Worm (Caenorhabditis elegans): Measurements from ENCODE around the gene pzf-1.

The pzf-1 gene

ce11 chrV:15928325-15928724 is at the start of gene pzf-1:
Gene pzf-1, minus strand, starts transcription at chrV:15928425.
- TF ChIP-seq unc-62 (GFP tag; optimal IDR thresholded peaks at IDR 0.05) = no peak

- no peak for TF ChIP-seq unc-62 (GFP tag; optimal IDR thresholded peaks at IDR 0.05)
Observed at ce11 chrV:15975845-15976244, 47.6 kb upstream of the pzf-1 start, which contains the start of gene clec-232. Gene clec-232, plus strand, starts transcription at chrV:15976145.

- no peak for TF ChIP-seq unc-62 (GFP tag; optimal IDR thresholded peaks at IDR 0.05)
Observed at ce11 chrV:15974836-15975235, 46.6 kb upstream of the pzf-1 start, which contains the start of gene sru-22. Gene sru-22, minus strand, starts transcription at chrV:15974936.

- TF ChIP-seq unc-62 (GFP tag; optimal IDR thresholded peaks at IDR 0.05) = no peak
Observed at ce11 chrV:15972484-15972883, 44.3 kb upstream of the pzf-1 start, which contains the start of gene sru-23. Gene sru-23, minus strand, starts transcription at chrV:15972584.

- TF ChIP-seq unc-62 (GFP tag; optimal IDR thresholded peaks at IDR 0.05) = no peak
Observed at ce11 chrV:15970820-15971219, 42.6 kb upstream of the pzf-1 start.

- TF ChIP-seq unc-62 (GFP tag; optimal IDR thresholded peaks at IDR 0.05) = no peak
Observed at ce11 chrV:15969653-15970052, 41.4 kb upstream of the pzf-1 start, which contains the start of gene F36G9.7. Gene F36G9.7, minus strand, starts transcription at chrV:15969753.

ce11 chrV:15967542-15967941 is 39.3 kb upstream of the pzf-1 start, which contains the start of gene sri-1:
Gene sri-1, minus strand, starts transcription at chrV:15967642.
- TF ChIP-seq unc-62 (GFP tag; optimal IDR thresholded peaks at IDR 0.05) = no peak

- no peak for TF ChIP-seq unc-62 (GFP tag; optimal IDR thresholded peaks at IDR 0.05)
Observed at ce11 chrV:15965114-15965513, 36.9 kb upstream of the pzf-1 start, which contains the start of gene sri-2. Gene sri-2, minus strand, starts transcription at chrV:15965214.

- no peak for TF ChIP-seq unc-62 (GFP tag; optimal IDR thresholded peaks at IDR 0.05)
Observed at ce11 chrV:15959456-15959855, 31.2 kb upstream of the pzf-1 start.

- TF ChIP-seq unc-62 (GFP tag; optimal IDR thresholded peaks at IDR 0.05) = no peak
Observed at ce11 chrV:15957098-15957497, 28.9 kb upstream of the pzf-1 start, which contains the start of gene F36G9.3. Gene F36G9.3, plus strand, starts transcription at chrV:15957398.

ce11 chrV:15955497-15955896 is 27.3 kb upstream of the pzf-1 start, which contains the start of gene srh-186:
Gene srh-186, plus strand, starts transcription at chrV:15955797.
- no peak for TF ChIP-seq unc-62 (GFP tag; optimal IDR thresholded peaks at IDR 0.05)

- TF ChIP-seq unc-62 (GFP tag; optimal IDR thresholded peaks at IDR 0.05) = no peak
Observed at ce11 chrV:15954932-15955331, 26.7 kb upstream of the pzf-1 start, which contains the start of gene srw-57. Gene srw-57, minus strand, starts transcription at chrV:15955032.

ce11 chrV:15952762-15953161 is 24.5 kb upstream of the pzf-1 start, which contains the start of gene srw-56:
Gene srw-56, minus strand, starts transcription at chrV:15952862.
- no peak for TF ChIP-seq unc-62 (GFP tag; optimal IDR thresholded peaks at IDR 0.05)

- no peak for TF ChIP-seq unc-62 (GFP tag; optimal IDR thresholded peaks at IDR 0.05)
Observed at ce11 chrV:15950903-15951302, 22.7 kb upstream of the pzf-1 start, which contains the start of gene srw-59. Gene srw-59, minus strand, starts transcription at chrV:15951003.

ce11 chrV:15943125-15943524 is 14.9 kb upstream of the pzf-1 start, which contains the start of gene srw-53:
Gene srw-53, plus strand, starts transcription at chrV:15943425.
- TF ChIP-seq unc-62 (GFP tag; optimal IDR thresholded peaks at IDR 0.05) = no peak

ce11 chrV:15940254-15940653 is 12.0 kb upstream of the pzf-1 start, which contains the start of gene srw-55:
Gene srw-55, minus strand, starts transcription at chrV:15940354.
- TF ChIP-seq unc-62 (GFP tag; optimal IDR thresholded peaks at IDR 0.05) = no peak

ce11 chrV:15932390-15932789 is 4.2 kb upstream of the pzf-1 start, which contains the start of gene srw-26:
Gene srw-26, minus strand, starts transcription at chrV:15932490.
- no peak for TF ChIP-seq unc-62 (GFP tag; optimal IDR thresholded peaks at IDR 0.05)
